Fruit fly (Drosophila melanogaster): ENCODE results near the gene Gr39a.

Gr39a gene

DNA sequence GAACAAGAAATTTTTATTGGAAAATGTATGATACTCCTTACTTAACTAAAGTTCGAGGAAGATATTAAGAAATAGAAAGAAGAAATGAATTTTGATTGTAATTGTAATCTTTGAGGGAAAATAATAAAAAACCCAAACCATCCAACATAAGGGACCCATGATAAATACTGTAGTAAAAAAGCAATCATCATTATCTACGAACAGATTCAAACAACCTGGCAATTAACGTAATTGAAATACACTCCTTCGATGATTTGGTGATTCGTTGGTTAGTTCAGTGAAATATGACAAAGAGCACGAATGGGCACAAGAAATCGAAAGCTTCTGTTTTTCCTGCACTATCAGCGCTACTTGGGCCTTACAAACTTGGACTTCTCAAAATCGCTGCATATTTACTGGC is at the start of gene Gr39a:
Gene Gr39a, plus strand, starts transcription at position 301 of the 400 bp plus-strand sequence.
- no peak for TF ChIP-seq psq (optimal IDR thresholded peaks at IDR 0.05)
- no peak for TF ChIP-seq Dll (optimal IDR thresholded peaks at IDR 0.05)
- no peak for TF ChIP-seq pan (optimal IDR thresholded peaks at IDR 0.05)
- no peak for TF ChIP-seq EcR (GFP tag; optimal IDR thresholded peaks at IDR 0.05)
- TF ChIP-seq CG8478 (optimal IDR thresholded peaks at IDR 0.05): no peak
- no peak for TF ChIP-seq usp (GFP tag; optimal IDR thresholded peaks at IDR 0.05)

DNA sequence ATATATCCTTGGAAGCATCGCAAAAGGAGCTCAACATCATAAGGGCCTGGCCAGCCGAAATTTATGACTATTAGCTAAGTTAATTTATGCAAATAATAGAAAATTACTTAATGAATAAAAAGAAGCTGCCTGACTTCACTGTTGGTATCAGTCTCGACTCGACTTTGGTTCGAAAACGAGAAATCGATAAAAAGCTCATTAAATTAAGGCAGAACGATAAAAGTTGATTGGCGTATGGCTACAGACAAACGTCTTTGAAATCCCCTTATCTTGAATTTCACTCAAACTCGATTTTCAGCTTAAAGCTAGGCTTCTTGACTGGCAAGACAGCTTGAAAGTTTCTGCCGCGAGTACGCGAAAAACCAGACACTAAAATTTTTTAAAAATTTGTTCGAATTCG is 48.2 kb upstream of the Gr39a start:
- TF ChIP-seq usp (GFP tag; optimal IDR thresholded peaks at IDR 0.05) (no peak), Dll (optimal IDR thresholded peaks at IDR 0.05) (no peak)

DNA sequence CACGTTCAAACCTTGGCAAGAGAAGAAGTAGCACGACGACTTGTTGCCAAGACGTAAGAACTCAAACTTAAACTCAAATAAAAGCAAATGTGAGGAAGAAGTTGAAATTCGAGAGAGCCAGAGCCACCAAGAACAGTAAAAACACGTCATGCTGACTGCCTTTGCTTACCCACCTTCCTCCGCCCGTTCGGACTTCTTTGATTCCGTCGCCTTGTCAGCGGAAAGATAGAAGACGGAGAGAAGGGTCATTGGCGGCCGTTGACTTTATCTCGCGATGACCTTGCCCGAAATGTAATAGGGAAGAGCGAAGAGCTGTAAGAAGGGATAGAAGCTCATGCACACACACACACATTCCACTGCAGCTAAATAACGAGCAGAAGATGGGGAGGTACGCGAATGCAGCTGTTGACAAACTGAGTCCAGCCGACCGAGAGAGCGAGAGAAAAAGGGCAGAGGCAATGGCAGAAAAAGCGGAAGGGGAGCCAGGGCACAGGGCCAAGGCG is 46.5 kb upstream of the Gr39a start:
- TF ChIP-seq EcR (GFP tag; optimal IDR thresholded peaks at IDR 0.05) (peak; percentile 60 to 98), usp (GFP tag; optimal IDR thresholded peaks at IDR 0.05) (no peak), Dll (optimal IDR thresholded peaks at IDR 0.05) (no peak), psq (optimal IDR thresholded peaks at IDR 0.05) (no peak), CG8478 (optimal IDR thresholded peaks at IDR 0.05) (no peak), pan (optimal IDR thresholded peaks at IDR 0.05) (peak; percentile 39)

DNA sequence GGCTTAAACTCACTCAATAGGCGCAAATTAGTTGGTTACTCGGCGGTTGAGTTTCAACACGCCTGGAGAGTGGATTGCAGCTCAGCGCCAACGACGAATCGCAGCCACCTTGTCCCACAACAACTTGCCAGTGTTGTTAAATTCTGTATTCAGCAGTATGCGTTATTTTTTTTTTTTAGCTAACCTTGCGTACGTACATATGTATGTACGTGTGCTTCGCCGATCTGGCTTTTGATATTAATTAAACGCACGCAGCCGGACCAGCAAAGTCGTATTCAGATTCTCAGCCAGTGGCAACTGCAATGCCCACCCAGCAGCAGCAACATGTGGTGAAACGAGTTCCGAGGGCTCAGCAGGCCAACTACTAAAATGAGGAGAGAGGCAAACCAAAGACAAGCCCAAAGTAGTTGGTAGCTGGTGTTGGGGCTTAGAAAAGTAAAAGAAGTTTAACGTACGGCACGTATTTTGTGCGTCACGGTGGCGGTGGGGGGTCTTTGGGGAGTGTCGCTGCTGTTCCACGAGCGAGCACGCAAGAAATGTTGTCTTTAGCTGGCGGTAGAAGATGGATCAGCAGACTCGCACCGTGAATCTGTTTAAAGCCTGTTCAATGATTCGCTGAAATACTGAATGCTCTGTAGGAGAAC is 45.3 kb upstream of the Gr39a start:
- TF ChIP-seq EcR (GFP tag; optimal IDR thresholded peaks at IDR 0.05): peak in 1 of 2 experiments; percentile 35
- TF ChIP-seq Dll (optimal IDR thresholded peaks at IDR 0.05): no peak
- no peak for TF ChIP-seq usp (GFP tag; optimal IDR thresholded peaks at IDR 0.05)

DNA sequence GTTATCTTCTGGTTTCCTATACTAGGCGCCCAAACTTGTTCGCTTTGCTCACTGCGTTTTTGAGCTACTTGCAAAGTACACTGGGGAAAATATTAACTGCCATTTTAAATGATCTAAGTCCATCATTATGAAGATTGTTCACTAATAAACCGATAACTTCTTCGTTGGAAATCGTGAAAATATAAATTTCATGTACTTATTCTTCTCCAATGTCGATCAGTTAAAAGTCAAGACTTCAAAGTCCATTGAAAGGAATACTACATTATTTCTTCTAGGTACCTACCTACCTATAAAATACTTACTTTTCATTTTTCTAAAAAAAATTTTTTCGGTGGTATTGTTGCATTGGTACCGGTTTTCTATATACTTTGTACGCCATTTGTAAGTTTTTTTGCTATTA is 43.8 kb upstream of the Gr39a start:
- no peak for TF ChIP-seq CG8478 (optimal IDR thresholded peaks at IDR 0.05)
- no peak for TF ChIP-seq usp (GFP tag; optimal IDR thresholded peaks at IDR 0.05)
- no peak for TF ChIP-seq Dll (optimal IDR thresholded peaks at IDR 0.05)
- no peak for TF ChIP-seq EcR (GFP tag; optimal IDR thresholded peaks at IDR 0.05)
- TF ChIP-seq psq (optimal IDR thresholded peaks at IDR 0.05): no peak
- no peak for TF ChIP-seq pan (optimal IDR thresholded peaks at IDR 0.05)

DNA sequence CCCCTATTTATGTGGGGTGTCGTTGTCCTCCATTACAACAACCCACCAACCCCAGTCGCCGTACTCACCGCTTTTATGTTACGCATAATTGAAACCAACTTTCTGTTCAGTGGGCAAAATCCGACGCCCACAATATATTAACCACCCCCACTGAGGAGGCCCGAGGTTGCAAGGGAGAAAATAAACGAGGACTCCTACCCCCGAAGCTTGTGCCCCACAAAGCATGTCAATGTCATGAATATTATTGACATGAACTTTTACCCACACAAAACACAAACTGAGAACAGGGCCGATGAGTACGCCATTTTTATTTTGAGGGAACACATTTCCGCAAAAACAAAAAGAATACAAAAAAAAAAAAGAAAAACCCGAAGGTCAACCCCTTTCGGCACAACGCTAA is 42.6 kb upstream of the Gr39a start:
- TF ChIP-seq Dll (optimal IDR thresholded peaks at IDR 0.05): no peak
- no peak for TF ChIP-seq psq (optimal IDR thresholded peaks at IDR 0.05)
- TF ChIP-seq EcR (GFP tag; optimal IDR thresholded peaks at IDR 0.05): no peak
- TF ChIP-seq usp (GFP tag; optimal IDR thresholded peaks at IDR 0.05): no peak
- no peak for TF ChIP-seq CG8478 (optimal IDR thresholded peaks at IDR 0.05)
- no peak for TF ChIP-seq pan (optimal IDR thresholded peaks at IDR 0.05)

DNA sequence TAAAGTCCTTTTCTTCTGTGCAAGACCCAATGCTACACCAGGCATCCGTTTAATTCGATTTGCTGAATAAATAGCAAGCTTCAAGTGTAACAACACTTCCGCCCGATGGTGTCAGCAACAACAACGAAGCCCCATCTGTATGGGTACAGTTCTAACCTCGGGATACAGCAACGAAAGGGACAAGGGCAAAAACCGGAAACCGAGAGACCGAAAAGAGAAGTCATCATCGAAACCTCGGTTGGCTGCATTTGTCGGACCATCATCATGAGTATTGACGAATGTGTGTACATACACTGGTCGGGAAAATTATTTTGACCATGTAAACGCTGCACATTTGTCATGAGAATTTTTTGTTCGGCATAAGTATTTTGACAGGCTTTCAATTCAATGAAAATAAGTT is 41.7 kb upstream of the Gr39a start:
- no peak for TF ChIP-seq EcR (GFP tag; optimal IDR thresholded peaks at IDR 0.05)
- TF ChIP-seq psq (optimal IDR thresholded peaks at IDR 0.05): no peak
- no peak for TF ChIP-seq Dll (optimal IDR thresholded peaks at IDR 0.05)
- TF ChIP-seq usp (GFP tag; optimal IDR thresholded peaks at IDR 0.05): no peak
- TF ChIP-seq CG8478 (optimal IDR thresholded peaks at IDR 0.05): no peak
- TF ChIP-seq pan (optimal IDR thresholded peaks at IDR 0.05): no peak

DNA sequence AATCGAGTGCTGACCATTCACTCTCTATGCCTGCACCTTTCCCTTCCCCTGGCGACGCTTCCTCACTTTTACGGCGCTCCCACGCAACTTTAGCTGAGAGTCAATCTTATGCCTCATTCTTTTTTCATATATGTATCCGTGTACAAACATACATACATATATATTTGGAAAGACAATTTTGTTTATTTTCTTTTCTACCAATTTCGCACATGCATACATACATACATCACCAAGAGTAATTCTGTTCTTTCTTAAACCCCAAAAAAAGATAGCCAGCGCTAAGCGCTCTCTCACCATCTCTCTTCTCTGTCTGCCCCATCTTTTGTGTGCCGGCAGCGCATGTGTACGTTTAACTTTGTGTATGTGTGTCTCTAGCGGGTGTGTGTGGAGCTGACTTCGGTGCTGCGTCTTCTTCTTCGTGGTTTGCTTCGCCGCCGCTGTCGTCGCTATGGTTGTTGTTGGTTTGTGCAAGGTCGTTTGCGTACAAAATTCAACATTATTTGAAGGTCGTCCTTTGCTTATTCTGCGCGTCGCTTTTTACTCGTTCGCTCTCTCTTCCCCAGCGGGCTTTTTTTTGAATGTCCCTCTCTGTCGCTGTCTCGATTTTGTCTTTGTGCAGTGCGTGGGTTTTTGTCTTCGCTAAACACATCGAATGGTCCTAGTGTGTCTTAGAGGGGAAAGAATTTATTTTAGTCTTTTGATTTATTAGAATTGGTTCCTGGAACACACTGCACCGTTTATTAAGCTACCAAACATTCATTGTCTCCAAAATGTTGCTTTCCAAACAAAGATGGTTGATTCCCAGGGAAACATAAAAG is 39.8 kb upstream of the Gr39a start:
- TF ChIP-seq Dll (optimal IDR thresholded peaks at IDR 0.05): no peak
- TF ChIP-seq EcR (GFP tag; optimal IDR thresholded peaks at IDR 0.05): peak; percentile 33 to 79

DNA sequence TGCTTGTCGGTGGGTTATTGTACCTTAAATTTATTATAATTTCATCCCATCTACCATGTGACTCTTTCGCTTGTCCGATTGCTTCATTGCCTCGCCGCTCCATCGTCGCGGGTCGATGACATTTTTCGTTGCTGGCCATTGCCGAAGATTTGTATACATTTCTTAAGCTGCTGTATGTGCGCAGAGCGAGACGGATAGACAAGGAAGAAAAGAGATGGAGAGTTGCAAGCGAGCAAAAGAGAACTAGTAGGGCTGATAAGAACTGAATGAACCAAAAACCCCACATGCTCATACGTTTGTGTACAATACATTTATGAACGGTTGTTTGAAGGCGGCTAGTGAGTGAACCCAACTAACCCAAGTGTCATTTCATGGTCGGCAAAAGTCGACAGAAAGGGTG is 38.8 kb upstream of the Gr39a start:
- no peak for TF ChIP-seq usp (GFP tag; optimal IDR thresholded peaks at IDR 0.05)
- no peak for TF ChIP-seq pan (optimal IDR thresholded peaks at IDR 0.05)
- TF ChIP-seq psq (optimal IDR thresholded peaks at IDR 0.05): no peak
- no peak for TF ChIP-seq Dll (optimal IDR thresholded peaks at IDR 0.05)
- no peak for TF ChIP-seq CG8478 (optimal IDR thresholded peaks at IDR 0.05)
- TF ChIP-seq EcR (GFP tag; optimal IDR thresholded peaks at IDR 0.05): peak; percentile 44 to 83

DNA sequence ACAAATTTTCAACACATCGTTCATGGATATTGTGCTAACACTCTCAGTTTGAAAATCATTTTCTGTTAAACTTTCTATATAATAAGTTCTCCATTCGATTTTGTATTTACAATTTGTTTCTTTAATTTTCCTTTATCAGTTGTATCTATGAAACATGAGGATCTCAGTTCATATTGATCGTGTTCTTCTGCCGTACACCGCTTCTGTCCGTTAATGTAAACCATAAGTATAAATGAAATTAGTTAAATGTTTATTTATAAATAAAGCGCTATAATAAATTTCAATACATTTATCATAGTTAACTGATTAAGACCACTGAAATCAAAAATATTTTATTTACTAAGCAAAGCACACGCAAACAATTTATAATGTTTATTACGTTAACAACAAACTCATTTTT is 31.5 kb upstream of the Gr39a start:
- TF ChIP-seq EcR (GFP tag; optimal IDR thresholded peaks at IDR 0.05) (no peak), Dll (optimal IDR thresholded peaks at IDR 0.05) (no peak), usp (GFP tag; optimal IDR thresholded peaks at IDR 0.05) (no peak), CG8478 (optimal IDR thresholded peaks at IDR 0.05) (no peak), pan (optimal IDR thresholded peaks at IDR 0.05) (no peak), psq (optimal IDR thresholded peaks at IDR 0.05) (no peak)

DNA sequence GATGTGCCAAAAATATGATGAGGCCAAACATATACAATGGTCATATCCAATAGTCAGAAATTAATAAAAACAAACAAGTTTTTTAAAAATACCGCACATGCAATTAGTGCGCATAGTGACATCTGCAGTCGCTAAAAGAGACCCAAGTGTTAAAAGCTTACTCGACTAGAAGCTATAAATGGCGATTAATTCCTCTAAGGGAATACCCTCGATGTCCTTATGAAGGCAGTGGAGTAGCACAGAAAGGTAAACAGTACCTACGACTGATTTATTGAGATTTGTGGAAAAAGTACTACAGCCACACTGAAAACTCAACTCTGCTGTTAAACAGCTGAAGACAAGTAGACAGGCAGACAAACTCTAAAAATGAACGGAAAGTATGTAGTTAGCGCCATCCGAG is 29.7 kb upstream of the Gr39a start:
- TF ChIP-seq Dll (optimal IDR thresholded peaks at IDR 0.05) (no peak), psq (optimal IDR thresholded peaks at IDR 0.05) (no peak), usp (GFP tag; optimal IDR thresholded peaks at IDR 0.05) (no peak), CG8478 (optimal IDR thresholded peaks at IDR 0.05) (no peak), EcR (GFP tag; optimal IDR thresholded peaks at IDR 0.05) (no peak), pan (optimal IDR thresholded peaks at IDR 0.05) (no peak)

DNA sequence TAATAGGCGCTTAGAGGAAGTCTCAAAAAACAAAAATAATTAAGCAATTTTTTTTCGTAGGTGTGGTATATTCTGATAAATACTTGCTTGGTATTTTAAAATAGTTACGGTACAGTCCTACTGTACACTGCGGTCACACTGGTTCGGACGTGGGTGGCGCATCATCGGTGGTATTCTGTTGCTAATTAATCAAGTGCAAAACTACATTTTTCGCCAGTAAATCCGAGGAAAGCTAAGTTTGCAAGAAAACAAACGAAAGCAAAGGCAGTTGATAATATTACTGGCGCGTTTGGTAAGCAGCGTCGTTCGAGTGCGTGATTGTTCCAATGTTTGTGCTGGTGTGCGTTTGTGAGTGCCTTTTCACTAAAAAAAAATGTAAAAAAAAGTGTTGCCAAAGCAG is 27.7 kb upstream of the Gr39a start, which contains the start of gene CG8671:
Gene CG8671, plus strand, starts transcription at position 125 of the 400 bp plus-strand sequence.
- TF ChIP-seq usp (GFP tag; optimal IDR thresholded peaks at IDR 0.05) (no peak), psq (optimal IDR thresholded peaks at IDR 0.05) (no peak), pan (optimal IDR thresholded peaks at IDR 0.05) (no peak), Dll (optimal IDR thresholded peaks at IDR 0.05) (no peak)
